Fruit fly (Drosophila melanogaster): ENCODE measurements around the gene Tmem43.

DNA sequence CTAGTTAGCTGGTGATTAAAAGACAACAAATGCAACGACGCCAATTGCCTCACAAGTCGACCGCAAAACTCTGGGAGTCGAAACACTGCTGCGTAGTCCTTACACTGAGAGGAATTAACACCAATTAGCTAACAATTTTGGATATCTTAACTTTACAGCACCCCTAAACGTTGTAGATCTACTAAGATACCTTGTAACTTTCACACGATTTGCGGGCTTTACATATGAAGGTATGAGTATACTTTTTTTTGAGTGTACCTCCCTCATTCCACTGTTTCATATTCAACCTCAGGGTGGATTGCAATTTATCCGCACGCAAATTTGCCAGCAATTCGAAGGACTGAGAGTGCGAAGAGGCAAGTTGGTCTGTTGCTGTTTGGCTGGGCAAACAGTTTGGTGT, 48.6 kb upstream of the Tmem43 start:
- TF ChIP-seq CG11617 (GFP tag; optimal IDR thresholded peaks at IDR 0.05) (no peak), CG7045 (GFP tag; optimal IDR thresholded peaks at IDR 0.05) (no peak), CG1620 (GFP tag; optimal IDR thresholded peaks at IDR 0.05) (no peak), CG33017 (tag; optimal IDR thresholded peaks at IDR 0.05) (no peak), kay (GFP tag; ENCODE audit: borderline replicate concordance) (no peak)

All from whole organism, adult.